Worm (Caenorhabditis elegans) whole organism, midembryonic: ENCODE measurements around the gene gmap-1.

Experiments used
- T22C8.4 ChIP-seq: fragments of 200-800 bp; sonication (Bioruptor generic); IDR thresholded peaks from 2 replicates; pipeline ENCODE4 v1.3.6; 2022; ENCODE audit warnings: missing genetic modification characterization, missing compliant biosample characterization
- cog-1 ChIP-seq: sonication (generic microtip); optimal IDR thresholded peaks from 2 replicates; lab custom pipeline; 2016; ENCODE audit warnings: missing genetic modification characterization, missing compliant biosample characterization
- flt-1 ChIP-seq: fragments of 200-800 bp; sonication (Bioruptor generic); IDR thresholded peaks from 2 replicates; pipeline ENCODE4 v1.3.6; 2022; ENCODE audit warnings: missing genetic modification characterization, missing compliant biosample characterization
- klf-2 ChIP-seq: fragments of 200-800 bp; sonication (Bioruptor generic); conservative IDR thresholded peaks from 2 replicates; pipeline ENCODE4 v1.3.6; 2022; ENCODE audit warnings: missing genetic modification reagents, missing genetic modification characterization, missing compliant biosample characterization
- med-1 ChIP-seq: sonication (generic microtip); optimal IDR thresholded peaks from 2 replicates; lab custom pipeline; 2017; ENCODE audit warnings: missing genetic modification characterization, mild to moderate bottlenecking, missing compliant biosample characterization, antibody characterized with exemption, missing genetic modification reagents; ENCODE audit not compliant: insufficient read depth
- ref-1 ChIP-seq: fragments of 200-800 bp; sonication (Bioruptor generic); conservative IDR thresholded peaks from 2 replicates; pipeline ENCODE4 v1.3.6; 2022; ENCODE audit warnings: missing genetic modification reagents, missing genetic modification characterization, missing compliant biosample characterization
- tab-1 ChIP-seq: fragments of 200-800 bp; sonication (Bioruptor generic); IDR thresholded peaks from 2 replicates; pipeline ENCODE4 v1.3.6; 2022; ENCODE audit warnings: missing genetic modification characterization, missing compliant biosample characterization
- ztf-23 ChIP-seq: fragments of 200-800 bp; sonication (Bioruptor generic); IDR thresholded peaks from 2 replicates; pipeline ENCODE4 v1.3.6; 2022; ENCODE audit warnings: missing genetic modification reagents, missing genetic modification characterization, missing compliant biosample characterization
- ztf-29 ChIP-seq: fragments of 200-800 bp; sonication (Bioruptor generic); IDR thresholded peaks from 2 replicates; pipeline ENCODE4 v1.3.6; 2022; ENCODE audit warnings: missing genetic modification reagents, missing genetic modification characterization, missing compliant biosample characterization

Gene gmap-1

ce11 chrX:12929961-12930360, 4.8 kb downstream of the gmap-1 start, which contains the start of gene C34E7.3:
TSS of gene C34E7.3 (plus strand) at chrX:12930261.
- TF ChIP-seq ztf-29 (GFP tag; lab: Robert Waterston, UW) (no peak), ref-1 (no peak), ztf-23 (no peak), klf-2 (GFP tag; lab: Robert Waterston, UW) (no peak), flt-1 (GFP tag; lab: Robert Waterston, UW) (no peak), med-1 (no peak), cog-1 (tag; lab: Kevin White, UChicago) (no peak), tab-1 (no peak), T22C8.4 (GFP tag; lab: Robert Waterston, UW) (no peak)

ce11 chrX:12928753-12929152, 6.0 kb downstream of the gmap-1 start:
- TF ChIP-seq tab-1 (no peak), ztf-29 (GFP tag; lab: Robert Waterston, UW) (no peak), ref-1 (no peak), flt-1 (GFP tag; lab: Robert Waterston, UW) (no peak), cog-1 (tag; lab: Kevin White, UChicago) (no peak), med-1 (no peak), klf-2 (GFP tag; lab: Robert Waterston, UW) (no peak), ztf-23 (no peak), T22C8.4 (GFP tag; lab: Robert Waterston, UW) (no peak)

ce11 chrX:12926998-12927397, 7.8 kb downstream of the gmap-1 start:
- no peak for TF ChIP-seq ztf-29 (GFP tag; lab: Robert Waterston, UW)
- no peak for TF ChIP-seq T22C8.4 (GFP tag; lab: Robert Waterston, UW)
- TF ChIP-seq ztf-23: no peak
- no peak for TF ChIP-seq klf-2 (GFP tag; lab: Robert Waterston, UW)
- no peak for TF ChIP-seq cog-1 (tag; lab: Kevin White, UChicago)
- no peak for TF ChIP-seq med-1
- no peak for TF ChIP-seq flt-1 (GFP tag; lab: Robert Waterston, UW)
- no peak for TF ChIP-seq ref-1
- no peak for TF ChIP-seq tab-1

- no peak for TF ChIP-seq med-1
- TF ChIP-seq tab-1: no peak
- no peak for TF ChIP-seq klf-2 (GFP tag; lab: Robert Waterston, UW)
- TF ChIP-seq ref-1: no peak
- TF ChIP-seq ztf-29 (GFP tag; lab: Robert Waterston, UW): no peak
- no peak for TF ChIP-seq T22C8.4 (GFP tag; lab: Robert Waterston, UW)
- no peak for TF ChIP-seq ztf-23
- no peak for TF ChIP-seq flt-1 (GFP tag; lab: Robert Waterston, UW)
These were observed 16.3 kb downstream of the gmap-1 start for ce11 chrX:12918454-12918853.

ce11 chrX:12916418-12916817, 18.4 kb downstream of the gmap-1 start:
- no peak for TF ChIP-seq tab-1
- TF ChIP-seq ztf-23: no peak
- TF ChIP-seq med-1: no peak
- TF ChIP-seq cog-1 (tag; lab: Kevin White, UChicago): no peak
- TF ChIP-seq T22C8.4 (GFP tag; lab: Robert Waterston, UW): no peak
- TF ChIP-seq ztf-29 (GFP tag; lab: Robert Waterston, UW): no peak
- TF ChIP-seq klf-2 (GFP tag; lab: Robert Waterston, UW): no peak
- no peak for TF ChIP-seq flt-1 (GFP tag; lab: Robert Waterston, UW)
- TF ChIP-seq ref-1: no peak

ce11 chrX:12915693-12916092, 19.1 kb downstream of the gmap-1 start:
- TF ChIP-seq flt-1 (GFP tag; lab: Robert Waterston, UW) (no peak), ref-1 (no peak), ztf-23 (no peak), tab-1 (no peak), cog-1 (tag; lab: Kevin White, UChicago) (no peak), klf-2 (GFP tag; lab: Robert Waterston, UW) (no peak), ztf-29 (GFP tag; lab: Robert Waterston, UW) (no peak), T22C8.4 (GFP tag; lab: Robert Waterston, UW) (no peak), med-1 (no peak)

ce11 chrX:12915058-12915457, 19.7 kb downstream of the gmap-1 start:
- TF ChIP-seq ztf-29 (GFP tag; lab: Robert Waterston, UW): no peak
- TF ChIP-seq cog-1 (tag; lab: Kevin White, UChicago): no peak
- TF ChIP-seq ref-1: no peak
- TF ChIP-seq ztf-23: no peak
- no peak for TF ChIP-seq flt-1 (GFP tag; lab: Robert Waterston, UW)
- TF ChIP-seq med-1: no peak
- no peak for TF ChIP-seq tab-1
- no peak for TF ChIP-seq klf-2 (GFP tag; lab: Robert Waterston, UW)

- TF ChIP-seq ztf-29 (GFP tag; lab: Robert Waterston, UW): no peak
- no peak for TF ChIP-seq T22C8.4 (GFP tag; lab: Robert Waterston, UW)
- no peak for TF ChIP-seq cog-1 (tag; lab: Kevin White, UChicago)
- no peak for TF ChIP-seq klf-2 (GFP tag; lab: Robert Waterston, UW)
- no peak for TF ChIP-seq ztf-23
These were observed 20.6 kb downstream of the gmap-1 start for ce11 chrX:12914209-12914608.

ce11 chrX:12913398-12914071, 21.2 kb downstream of the gmap-1 start:
- TF ChIP-seq klf-2 (GFP tag; lab: Robert Waterston, UW) (no peak), ref-1 (no peak), cog-1 (tag; lab: Kevin White, UChicago) (no peak), med-1 (no peak), T22C8.4 (GFP tag; lab: Robert Waterston, UW) (no peak), ztf-29 (GFP tag; lab: Robert Waterston, UW) (no peak), flt-1 (GFP tag; lab: Robert Waterston, UW) (no peak), ztf-23 (no peak), tab-1 (no peak)

ce11 chrX:12912435-12912834, 22.3 kb downstream of the gmap-1 start:
- TF ChIP-seq flt-1 (GFP tag; lab: Robert Waterston, UW): no peak
- TF ChIP-seq T22C8.4 (GFP tag; lab: Robert Waterston, UW): no peak
- TF ChIP-seq klf-2 (GFP tag; lab: Robert Waterston, UW): no peak
- no peak for TF ChIP-seq ref-1
- no peak for TF ChIP-seq med-1
- TF ChIP-seq cog-1 (tag; lab: Kevin White, UChicago): no peak
- no peak for TF ChIP-seq ztf-29 (GFP tag; lab: Robert Waterston, UW)
- TF ChIP-seq tab-1: no peak
- TF ChIP-seq ztf-23: no peak
